Fruit fly (Drosophila melanogaster): ENCODE measurements around the gene Antp.

DNA sequence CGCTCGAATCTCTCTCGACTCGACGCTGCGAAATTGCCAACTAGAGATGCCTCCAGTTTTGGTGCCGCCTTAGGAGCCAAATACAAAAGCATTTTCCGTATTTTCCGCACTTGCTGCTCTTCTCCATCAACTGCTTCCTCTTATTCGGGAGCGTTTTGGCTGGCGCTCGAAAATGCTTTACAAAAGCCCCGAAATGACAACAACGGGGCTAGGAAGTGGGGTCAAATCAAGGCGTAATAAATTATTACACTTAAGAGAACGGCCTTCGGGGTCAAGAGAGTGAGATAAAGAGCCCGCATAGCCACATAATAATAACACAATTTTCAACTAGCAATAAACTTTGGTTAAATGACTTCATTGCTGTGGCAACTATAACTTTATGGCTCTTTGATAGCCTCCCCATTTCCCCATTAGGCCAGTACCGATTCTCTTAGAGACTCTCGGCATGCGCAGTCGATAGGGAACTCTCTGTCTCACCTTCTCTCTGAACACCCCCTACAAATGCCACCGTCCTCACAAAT, 40.6 kb downstream of the Antp start, which contains the start of gene CG46458:
- TF ChIP-seq pan (optimal IDR thresholded peaks at IDR 0.05) (no peak), CG8478 (optimal IDR thresholded peaks at IDR 0.05) (no peak), usp (GFP tag; optimal IDR thresholded peaks at IDR 0.05) (no peak), psq (optimal IDR thresholded peaks at IDR 0.05) (no peak), Dll (optimal IDR thresholded peaks at IDR 0.05) (no peak)

Measured in whole organism.